Fruit fly (Drosophila melanogaster) whole organism, adult: ENCODE measurements around the gene U4-U6-60K.

ENCODE experiments used
- CG11617 ChIP-seq: fragments of 200-800 bp; sonication (Bioruptor generic); optimal IDR thresholded peaks from 2 replicates; lab custom pipeline; 2017; ENCODE audit warnings: mild to moderate bottlenecking, missing biosample characterization, missing genetic modification reagents, missing genetic modification characterization
- CG7045 ChIP-seq: fragments of 200-800 bp; sonication (Bioruptor generic); optimal IDR thresholded peaks from 2 replicates; lab custom pipeline; 2017; ENCODE audit warnings: missing biosample characterization, mild to moderate bottlenecking, missing genetic modification characterization
- CG7101 ChIP-seq: fragments of 200-800 bp; sonication (Bioruptor generic); optimal IDR thresholded peaks from 2 replicates; lab custom pipeline; 2018; ENCODE audit warnings: missing biosample characterization, mild to moderate bottlenecking, missing genetic modification characterization, moderate library complexity
- Clk ChIP-seq: fragments of 200-800 bp; sonication (Bioruptor generic); optimal IDR thresholded peaks from 2 replicates; lab custom pipeline; 2017; ENCODE audit warnings: missing biosample characterization, missing genetic modification characterization
- Crg-1 ChIP-seq: fragments of 200-800 bp; sonication (Bioruptor generic); optimal IDR thresholded peaks from 2 replicates; lab custom pipeline; 2016; ENCODE audit warnings: missing biosample characterization, missing genetic modification characterization
- Hr96 ChIP-seq: fragments of 200-800 bp; sonication (Bioruptor generic); optimal IDR thresholded peaks from 2 replicates; lab custom pipeline; 2016; ENCODE audit warnings: missing biosample characterization, missing genetic modification characterization
- bab1 ChIP-seq: fragments of 200-800 bp; sonication (Bioruptor generic); optimal IDR thresholded peaks from 3 replicates; lab custom pipeline; 2019; ENCODE audit warnings: missing biosample characterization, mild to moderate bottlenecking, missing genetic modification characterization, moderate library complexity
- cic ChIP-seq: fragments of 200-800 bp; sonication (Bioruptor generic); optimal IDR thresholded peaks from 2 replicates; lab custom pipeline; 2017; ENCODE audit warnings: missing biosample characterization, mild to moderate bottlenecking, missing genetic modification characterization, moderate library complexity
- cnc ChIP-seq, 2 experiments: fragments of >200 bp; optimal IDR thresholded peaks; 2 replicates each; lab custom pipeline; 2017
- kay ChIP-seq: fragments of 200-800 bp; sonication (Bioruptor generic); peaks from one replicate; lab custom pipeline; 2016; ENCODE audit warnings: missing biosample characterization, missing genetic modification characterization, borderline replicate concordance
- toe ChIP-seq: fragments of 200-800 bp; sonication (Bioruptor generic); optimal IDR thresholded peaks from 2 replicates; lab custom pipeline; 2016; ENCODE audit warnings: missing biosample characterization, missing genetic modification characterization

DNA sequence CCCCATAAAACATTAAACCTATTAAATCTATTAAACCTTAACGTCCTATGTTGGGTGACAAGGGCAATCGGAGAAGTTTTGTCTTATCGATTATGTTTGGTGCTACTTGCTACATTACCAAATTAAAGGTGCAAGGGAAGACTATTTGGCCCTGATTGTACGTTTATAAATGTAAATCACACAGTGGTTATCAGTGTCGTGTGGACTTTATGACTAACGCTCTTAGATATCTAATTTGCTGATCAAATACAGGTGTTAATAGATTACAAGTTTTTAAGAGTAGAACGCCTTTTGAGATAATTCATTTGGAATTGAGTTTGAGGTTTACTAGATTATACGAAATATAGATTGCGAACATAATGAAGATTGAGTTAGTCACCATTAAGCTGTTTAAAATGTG is 25.2 kb upstream of the U4-U6-60K start:
- TF ChIP-seq Crg-1 (GFP tag; lab: Kevin White, UChicago) (no peak), bab1 (GFP tag; lab: Kevin White, UChicago) (no peak), Hr96 (GFP tag; lab: Kevin White, UChicago) (no peak), cic (GFP tag; lab: Kevin White, UChicago) (peak; percentile 4), CG7045 (GFP tag; lab: Kevin White, UChicago) (no peak), kay (no peak), Clk (no peak), toe (GFP tag; lab: Kevin White, UChicago) (no peak), cnc (optimal IDR thresholded peaks at IDR 0.05; lab: Kevin White, UChicago) (no peak), CG11617 (no peak), CG7101 (tag; lab: Kevin White, UChicago) (no peak)
